Fruit fly (Drosophila melanogaster): ENCODE results near the gene CG6974.
A peak's percentile ranks its signal among the peaks of the same experiment; 100 is the strongest.

The CG6974 gene

dm6 chr3R:15084461-15085106, 5.5 kb upstream of the CG6974 start (continued):
- TF ChIP-seq Pdp1 (GFP tag; optimal IDR thresholded peaks at IDR 0.05) (no peak), grau (tag; optimal IDR thresholded peaks at IDR 0.05) (peak; percentile 60), CG15269 (tag; optimal IDR thresholded peaks at IDR 0.05) (peak; percentile 8), CG2678 (tag; optimal IDR thresholded peaks at IDR 0.05) (peak; percentile 31), lab (GFP tag; optimal IDR thresholded peaks at IDR 0.05) (peak; percentile 24), Dbx (GFP tag; IDR thresholded peaks at IDR 0.05) (0 out of 3 replicates have a peak, but pooled peaks have one; percentile 34), CoRest (tag; optimal IDR thresholded peaks at IDR 0.05) (no peak), hbn (GFP tag; IDR thresholded peaks at IDR 0.05; ENCODE audit: partially characterized antibody) (no peak), sd (tag; optimal IDR thresholded peaks at IDR 0.05) (peak; percentile 65), dysf (GFP tag; IDR thresholded peaks at IDR 0.05) (peak; percentile 50; the same call in 1 of the 3 replicates), CG32532 (GFP tag; IDR thresholded peaks at IDR 0.05) (peak; percentile 58; the same call in 1 of the 2 replicates), Ptx1 (GFP tag; IDR thresholded peaks at IDR 0.05) (peak; percentile 40; the same call in 1 of the 2 replicates), hth (optimal IDR thresholded peaks at IDR 0.05) (no peak), TFAM (GFP tag; optimal IDR thresholded peaks at IDR 0.05) (no peak), rib (GFP tag; IDR thresholded peaks at IDR 0.05) (0 out of 2 replicates have a peak, but pooled peaks have one; percentile 9), CG17912 (GFP tag; optimal IDR thresholded peaks at IDR 0.05) (no peak), Rfx (GFP tag; IDR thresholded peaks at IDR 0.05) (peak; percentile 36; the same call in 1 of the 2 replicates), CG6254 (GFP tag; optimal IDR thresholded peaks at IDR 0.05) (no peak)

dm6 chr3R:15083676-15084216, 4.7 kb upstream of the CG6974 start:
- TF ChIP-seq mirr (GFP tag; optimal IDR thresholded peaks at IDR 0.05) = peak; percentile 8
- no peak for TF ChIP-seq Asciz (GFP tag; optimal IDR thresholded peaks at IDR 0.05)
- peak; percentile 30 for TF ChIP-seq exex (tag; optimal IDR thresholded peaks at IDR 0.05)
- peak; percentile 99 for TF ChIP-seq CG13894 (tag; optimal IDR thresholded peaks at IDR 0.05)
- TF ChIP-seq BEAF-32 (GFP tag; optimal IDR thresholded peaks at IDR 0.05) = no peak
- TF ChIP-seq abd-A (tag; optimal IDR thresholded peaks at IDR 0.05) = peak; percentile 46
- TF ChIP-seq Ets97D (GFP tag; optimal IDR thresholded peaks at IDR 0.05) = no peak
- peak; percentile 67 for TF ChIP-seq cwo (GFP tag; optimal IDR thresholded peaks at IDR 0.05)
- peak; percentile 87 for TF ChIP-seq vvl (GFP tag; IDR thresholded peaks at IDR 0.05)
- TF ChIP-seq crol (GFP tag; IDR thresholded peaks at IDR 0.05) = peak; percentile 36; the same call in 1 of the 2 replicates
- no peak for TF ChIP-seq stwl (tag; optimal IDR thresholded peaks at IDR 0.05)

- TF ChIP-seq Hmr (GFP tag; optimal IDR thresholded peaks at IDR 0.05) = peak; percentile 2
- no peak for TF ChIP-seq ftz-f1 (GFP tag; optimal IDR thresholded peaks at IDR 0.05)
- TF ChIP-seq amos (GFP tag; IDR thresholded peaks at IDR 0.05; ENCODE audit: partially characterized antibody) = peak; percentile 7; the same call in 1 of the 2 replicates
- peak; percentile 12; the same call in 1 of the 2 replicates for TF ChIP-seq CG13287 (GFP tag; IDR thresholded peaks at IDR 0.05; ENCODE audit: partially characterized antibody)
- TF ChIP-seq Deaf1 (tag; optimal IDR thresholded peaks at IDR 0.05) = peak; percentile 91
- peak; percentile 28 for TF ChIP-seq Rfx (GFP tag; IDR thresholded peaks at IDR 0.05)
- TF ChIP-seq chm (GFP tag; IDR thresholded peaks at IDR 0.05) = peak; percentile 52; the same call in 1 of the 2 replicates
- TF ChIP-seq Trl (optimal IDR thresholded peaks at IDR 0.05) = peak in 1 of 2 experiments; percentile 25
- TF ChIP-seq Trl (GFP tag; optimal IDR thresholded peaks at IDR 0.05) = no peak
- TF ChIP-seq CHES-1-like (GFP tag; optimal IDR thresholded peaks at IDR 0.05) = no peak
- TF ChIP-seq CG11247 (GFP tag; IDR thresholded peaks at IDR 0.05) = 0 out of 2 replicates have a peak, but pooled peaks have one; percentile 18
- no peak for TF ChIP-seq CG34422 (GFP tag; IDR thresholded peaks at IDR 0.05)
- TF ChIP-seq Ets65A (GFP tag) = peak; percentile 11
- TF ChIP-seq CG31365 (tag; optimal IDR thresholded peaks at IDR 0.05) = no peak
- TF ChIP-seq CG16779 (GFP tag; IDR thresholded peaks at IDR 0.05) = 0 out of 2 replicates have a peak, but pooled peaks have one; percentile 40
- TF ChIP-seq scrt (GFP tag; optimal IDR thresholded peaks at IDR 0.05) = peak; percentile 18
- peak; percentile 20 for TF ChIP-seq CTCF (GFP tag; optimal IDR thresholded peaks at IDR 0.05)
- peak; percentile 37 for TF ChIP-seq abd-A (tag; optimal IDR thresholded peaks at IDR 0.05)
- peak; percentile 67 for TF ChIP-seq Jarid2 (GFP tag; optimal IDR thresholded peaks at IDR 0.05)
- TF ChIP-seq Bgb (GFP tag; IDR thresholded peaks at IDR 0.05; ENCODE audit: partially characterized antibody) = peak; percentile 19; the same call in 1 of the 2 replicates
These were observed 2.1 kb downstream of the CG6974 start, which contains the start of gene dpr9 for dm6 chr3R:15076963-15077362. Gene dpr9, minus strand, starts transcription at chr3R:15077206.

All from whole organism, embryonic.